Worm (Caenorhabditis elegans) whole organism, late embryonic: Measurements from ENCODE around the gene elt-1.

Experiments
- C38D4.7 ChIP-seq: fragments of 200-800 bp; sonication (Bioruptor generic); optimal IDR thresholded peaks from 2 replicates; lab custom pipeline; 2018; ENCODE audit warnings: mild to moderate bottlenecking, missing genetic modification characterization, moderate library complexity, missing compliant biosample characterization
- K02D7.2 ChIP-seq: sonication (generic microtip); optimal IDR thresholded peaks from 2 replicates; lab custom pipeline; 2017; ENCODE audit warnings: mild to moderate bottlenecking, missing genetic modification characterization, missing compliant biosample characterization
- ama-1 ChIP-seq: fragments of 150-350 bp; optimal IDR thresholded peaks from 2 replicates; lab custom pipeline; 2014
- ceh-18 ChIP-seq: sonication (generic microtip); optimal IDR thresholded peaks from 2 replicates; lab custom pipeline; 2016; ENCODE audit warnings: missing genetic modification characterization, missing compliant biosample characterization
- ceh-2 ChIP-seq: sonication (generic microtip); optimal IDR thresholded peaks from 2 replicates; lab custom pipeline; 2016; ENCODE audit warnings: missing genotype, missing genetic modification characterization, missing compliant biosample characterization
- ceh-31 ChIP-seq: sonication (generic microtip); optimal IDR thresholded peaks from 2 replicates; lab custom pipeline; 2016; ENCODE audit warnings: missing genetic modification characterization, missing compliant biosample characterization
- ceh-45 ChIP-seq: fragments of 200-800 bp; sonication (Bioruptor generic); IDR thresholded peaks from 2 replicates; pipeline ENCODE4 v1.3.6; 2022; ENCODE audit warnings: missing genetic modification reagents, missing genetic modification characterization, missing compliant biosample characterization
- ceh-48 ChIP-seq: sonication (generic microtip); optimal IDR thresholded peaks from 2 replicates; lab custom pipeline; 2016; ENCODE audit warnings: missing genetic modification characterization, inconsistent platforms, missing compliant biosample characterization
- ceh-9 ChIP-seq: sonication (generic microtip); optimal IDR thresholded peaks from 2 replicates; lab custom pipeline; 2016; ENCODE audit warnings: mild to moderate bottlenecking, missing genetic modification characterization, inconsistent platforms, missing compliant biosample characterization
- dve-1 ChIP-seq: sonication (generic microtip); optimal IDR thresholded peaks from 2 replicates; lab custom pipeline; 2017; ENCODE audit warnings: antibody characterized with exemption, mild to moderate bottlenecking, missing genetic modification characterization, missing compliant biosample characterization
- ets-4 ChIP-seq: sonication (generic microtip); optimal IDR thresholded peaks from 2 replicates; lab custom pipeline; 2016; ENCODE audit warnings: missing genetic modification characterization, missing compliant biosample characterization
- fkh-10 ChIP-seq: fragments of 150-350 bp; optimal IDR thresholded peaks from 2 replicates; lab custom pipeline; 2014; ENCODE audit warnings: missing biosample characterization, missing genetic modification reagents, missing genetic modification characterization
- gmeb-2 ChIP-seq: sonication (generic microtip); optimal IDR thresholded peaks from 2 replicates; lab custom pipeline; 2016; ENCODE audit warnings: missing genetic modification characterization, inconsistent platforms, missing compliant biosample characterization
- hlh-15 ChIP-seq: sonication (generic microtip); optimal IDR thresholded peaks from 2 replicates; lab custom pipeline; 2016; ENCODE audit warnings: missing genetic modification characterization, missing compliant biosample characterization
- hlh-30 ChIP-seq: sonication (generic microtip); optimal IDR thresholded peaks from 2 replicates; lab custom pipeline; 2017; ENCODE audit warnings: antibody characterized with exemption, missing genetic modification characterization, missing compliant biosample characterization; ENCODE audit not compliant: insufficient read depth
- hlh-8 ChIP-seq: sonication (generic microtip); optimal IDR thresholded peaks from 2 replicates; lab custom pipeline; 2016; ENCODE audit warnings: missing genotype, missing genetic modification characterization, missing compliant biosample characterization
- lim-6 ChIP-seq: sonication (generic microtip); optimal IDR thresholded peaks from 2 replicates; lab custom pipeline; 2016; ENCODE audit warnings: missing genetic modification characterization, missing compliant biosample characterization
- lin-11 ChIP-seq: fragments of 200-800 bp; sonication (Bioruptor generic); optimal IDR thresholded peaks from 2 replicates; lab custom pipeline; 2018; ENCODE audit warnings: mild to moderate bottlenecking, missing genetic modification characterization, missing compliant biosample characterization
- madf-2 ChIP-seq: sonication (generic microtip); optimal IDR thresholded peaks from 2 replicates; lab custom pipeline; 2017; ENCODE audit warnings: missing genetic modification characterization, missing compliant biosample characterization
- nhr-11 ChIP-seq: fragments of 150-350 bp; optimal IDR thresholded peaks from 2 replicates; lab custom pipeline; 2014; ENCODE audit warnings: missing biosample characterization, missing genetic modification characterization
- npax-4 ChIP-seq: sonication (generic microtip); optimal IDR thresholded peaks from 2 replicates; lab custom pipeline; 2016; ENCODE audit warnings: missing genetic modification characterization, missing compliant biosample characterization
- odd-2 ChIP-seq: sonication (generic microtip); optimal IDR thresholded peaks from 2 replicates; lab custom pipeline; 2017; ENCODE audit warnings: antibody characterized with exemption, mild to moderate bottlenecking, missing genetic modification characterization, missing compliant biosample characterization
- pha-4 ChIP-seq: fragments of 150-350 bp; optimal IDR thresholded peaks from 2 replicates; lab custom pipeline; 2018; ENCODE audit warnings: missing biosample characterization, missing genetic modification reagents, missing genetic modification characterization
- pqm-1 ChIP-seq: sonication (generic microtip); optimal IDR thresholded peaks from 2 replicates; lab custom pipeline; 2016; ENCODE audit warnings: missing genetic modification characterization, missing compliant biosample characterization
- pros-1 ChIP-seq: fragments of 150-350 bp; optimal IDR thresholded peaks from 2 replicates; lab custom pipeline; 2014; ENCODE audit warnings: missing biosample characterization, missing genetic modification reagents, missing genetic modification characterization
- ref-2 ChIP-seq: sonication (generic microtip); optimal IDR thresholded peaks from 2 replicates; lab custom pipeline; 2016; ENCODE audit warnings: missing genetic modification characterization, missing compliant biosample characterization
- rnt-1 ChIP-seq: sonication (generic microtip); optimal IDR thresholded peaks from 2 replicates; lab custom pipeline; 2016; ENCODE audit warnings: missing genetic modification characterization, missing compliant biosample characterization
- sox-4 ChIP-seq: sonication (generic microtip); optimal IDR thresholded peaks from 2 replicates; lab custom pipeline; 2017; ENCODE audit warnings: mild to moderate bottlenecking, missing genetic modification characterization, inconsistent platforms, missing compliant biosample characterization
- syd-9 ChIP-seq: sonication (generic microtip); optimal IDR thresholded peaks from 2 replicates; lab custom pipeline; 2016; ENCODE audit warnings: mild to moderate bottlenecking, missing genetic modification characterization, moderate library complexity, missing compliant biosample characterization
- tbx-7 ChIP-seq: sonication (generic microtip); optimal IDR thresholded peaks from 2 replicates; lab custom pipeline; 2016; ENCODE audit warnings: missing genotype, missing genetic modification characterization, missing compliant biosample characterization
- ttx-3 ChIP-seq: sonication (generic microtip); optimal IDR thresholded peaks from 2 replicates; lab custom pipeline; 2016; ENCODE audit warnings: missing genetic modification reagents, missing genetic modification characterization, missing compliant biosample characterization
- unc-55 ChIP-seq: sonication (generic microtip); optimal IDR thresholded peaks from 2 replicates; lab custom pipeline; 2017; ENCODE audit warnings: missing biosample characterization, missing genetic modification reagents, missing genetic modification characterization
- unc-86 ChIP-seq: sonication (generic microtip); optimal IDR thresholded peaks from 2 replicates; lab custom pipeline; 2016; ENCODE audit warnings: missing genetic modification characterization, missing compliant biosample characterization

The elt-1 gene

ce11 chrIV:9613072-9613590, 1.7 kb upstream of the elt-1 start:
- no peak for TF ChIP-seq odd-2
- TF ChIP-seq hlh-8 (tag; lab: Kevin White, UChicago) = no peak
- no peak for TF ChIP-seq sox-4 (tag; lab: Kevin White, UChicago)
- TF ChIP-seq rnt-1 (tag; lab: Kevin White, UChicago) = peak; percentile 27
- TF ChIP-seq ceh-48 (tag; lab: Kevin White, UChicago) = no peak
- TF ChIP-seq unc-55 (GFP tag; lab: Kevin White, UChicago) = peak; percentile 48
- TF ChIP-seq, all 69 proteins: peak for 2

ce11 chrIV:9614060-9614459, 735 bp upstream of the elt-1 start:
- TF ChIP-seq ceh-45 (GFP tag; lab: Robert Waterston, UW) (no peak), gmeb-2 (no peak), ceh-18 (tag; lab: Kevin White, UChicago) (no peak), C38D4.7 (no peak), unc-55 (GFP tag; lab: Kevin White, UChicago) (no peak)

- TF ChIP-seq rnt-1 (tag; lab: Kevin White, UChicago) (peak; percentile 100), syd-9 (tag; lab: Kevin White, UChicago) (no peak)
These were observed 716 bp downstream of the elt-1 start for ce11 chrIV:9615511-9615910.

ce11 chrIV:9617358-9617757, 2.6 kb downstream of the elt-1 start:
- TF ChIP-seq tbx-7 (tag; lab: Kevin White, UChicago) = no peak
- TF ChIP-seq hlh-30 = no peak
- no peak for TF ChIP-seq lin-11 (tag; lab: Kevin White, UChicago)
- no peak for TF ChIP-seq pqm-1 (tag; lab: Kevin White, UChicago)
- no peak for TF ChIP-seq ceh-31 (tag; lab: Kevin White, UChicago)
- TF ChIP-seq ceh-2 (tag; lab: Kevin White, UChicago) = no peak
- TF ChIP-seq madf-2 (tag; lab: Kevin White, UChicago) = no peak
- TF ChIP-seq pha-4 (tag; lab: Kevin White, UChicago) = no peak
- no peak for TF ChIP-seq ref-2 (tag; lab: Kevin White, UChicago)
- TF ChIP-seq ttx-3 (tag; lab: Kevin White, UChicago) = no peak
- TF ChIP-seq pros-1 = no peak
- no peak for TF ChIP-seq gmeb-2
- no peak for TF ChIP-seq C38D4.7
- TF ChIP-seq ama-1 (lab: Kevin White, UChicago) = no peak
- no peak for TF ChIP-seq dve-1 (tag; lab: Kevin White, UChicago)
- TF ChIP-seq npax-4 (tag; lab: Kevin White, UChicago) = no peak
- no peak for TF ChIP-seq ceh-9 (tag; lab: Kevin White, UChicago)
- no peak for TF ChIP-seq ets-4 (tag; lab: Kevin White, UChicago)

- no peak for TF ChIP-seq rnt-1 (tag; lab: Kevin White, UChicago)
- no peak for TF ChIP-seq pha-4 (tag; lab: Kevin White, UChicago)
- TF ChIP-seq unc-86 = no peak
- no peak for TF ChIP-seq madf-2 (tag; lab: Kevin White, UChicago)
- TF ChIP-seq lin-11 (tag; lab: Kevin White, UChicago) = no peak
- TF ChIP-seq ttx-3 (tag; lab: Kevin White, UChicago) = no peak
- TF ChIP-seq K02D7.2 = no peak
- no peak for TF ChIP-seq ama-1 (lab: Kevin White, UChicago)
- TF ChIP-seq ceh-2 (tag; lab: Kevin White, UChicago) = no peak
- no peak for TF ChIP-seq tbx-7 (tag; lab: Kevin White, UChicago)
- TF ChIP-seq fkh-10 (GFP tag; lab: Kevin White, UChicago) = no peak
- no peak for TF ChIP-seq nhr-11 (tag; lab: Kevin White, UChicago)
- TF ChIP-seq ceh-48 (tag; lab: Kevin White, UChicago) = no peak
- TF ChIP-seq lim-6 (tag; lab: Kevin White, UChicago) = no peak
- TF ChIP-seq hlh-15 (tag; lab: Kevin White, UChicago) = no peak
These were observed 3.2 kb downstream of the elt-1 start for ce11 chrIV:9618015-9618414.
